Worm (Caenorhabditis elegans) whole organism, L4 larva: ENCODE measurements around the gene fbxb-71.
A peak's percentile ranks its signal among the peaks of the same experiment; 100 is the strongest.

ENCODE experiments used
- F26F4.8 ChIP-seq: fragments of 200-800 bp; sonication (Bioruptor generic); conservative IDR thresholded peaks from 2 replicates; pipeline ENCODE4 v1.3.6; 2022; ENCODE audit warnings: missing genetic modification characterization, missing compliant biosample characterization
- R02D3.7 ChIP-seq: fragments of 150-350 bp; sonication (generic microtip); optimal IDR thresholded peaks from 3 replicates; lab custom pipeline; 2014; ENCODE audit warnings: missing biosample characterization, missing genetic modification characterization
- Y75B8A.6 ChIP-seq: fragments of 200-800 bp; sonication (Bioruptor generic); IDR thresholded peaks from 2 replicates; pipeline ENCODE4 v1.3.6; 2022; ENCODE audit warnings: missing genetic modification reagents, missing genetic modification characterization, missing compliant biosample characterization
- aha-1 ChIP-seq: fragments of 150-350 bp; peaks from one replicate; lab custom pipeline; 2014; ENCODE audit warnings: missing biosample characterization, missing genetic modification characterization
- ceh-28 ChIP-seq: fragments of 150-350 bp; optimal IDR thresholded peaks from 2 replicates; lab custom pipeline; 2014; ENCODE audit warnings: missing biosample characterization, missing genetic modification reagents, missing genetic modification characterization
- daf-16 ChIP-seq, 3 experiments: sonication (generic microtip); optimal IDR thresholded peaks; 2 replicates each; lab custom pipeline; 2016 to 2017; ENCODE audit warnings: missing genetic modification characterization in 3 of 3, missing genetic modification reagents in 3 of 3, mild to moderate bottlenecking in 2 of 3, missing compliant biosample characterization in 2 of 3, missing biosample characterization in 1 of 3, moderate library complexity in 1 of 3
- dmd-8 ChIP-seq: fragments of 200-800 bp; sonication (Bioruptor generic); IDR thresholded peaks from 2 replicates; pipeline ENCODE4 v1.3.6; 2022; ENCODE audit warnings: missing genetic modification characterization, missing compliant biosample characterization
- dve-1 ChIP-seq: sonication (generic microtip); optimal IDR thresholded peaks from 2 replicates; lab custom pipeline; 2017; ENCODE audit warnings: antibody characterized with exemption, mild to moderate bottlenecking, missing genetic modification characterization, missing compliant biosample characterization; ENCODE audit not compliant: insufficient read depth
- fos-1 ChIP-seq: fragments of 150-350 bp; optimal IDR thresholded peaks from 2 replicates; lab custom pipeline; 2014; ENCODE audit warnings: missing biosample characterization, missing genetic modification characterization
- hlh-11 ChIP-seq: fragments of 200-800 bp; sonication (Bioruptor generic); optimal IDR thresholded peaks from 2 replicates; lab custom pipeline; 2018; ENCODE audit warnings: mild to moderate bottlenecking, missing genetic modification characterization, missing compliant biosample characterization
- hmg-1.1 ChIP-seq: fragments of 200-800 bp; sonication (Bioruptor generic); IDR thresholded peaks from 2 replicates; pipeline ENCODE4 v1.3.6; 2022; ENCODE audit warnings: missing genetic modification reagents, missing genetic modification characterization, missing compliant biosample characterization
- lin-1 ChIP-seq: fragments of 200-800 bp; sonication (Bioruptor generic); IDR thresholded peaks from 2 replicates; pipeline ENCODE4 v1.3.6; 2022; ENCODE audit warnings: missing genetic modification reagents, missing genetic modification characterization, missing compliant biosample characterization
- lin-39 ChIP-seq: fragments of 150-350 bp; optimal IDR thresholded peaks from 2 replicates; lab custom pipeline; 2014; ENCODE audit warnings: missing biosample characterization, missing genetic modification reagents, missing genetic modification characterization
- lsy-2 ChIP-seq, 2 experiments: fragments of 150-350 bp in 1 of 2; sonication (generic microtip) in 1 of 2; optimal IDR thresholded peaks; 2 replicates each; lab custom pipeline; 2014 to 2017; ENCODE audit warnings: missing biosample characterization in 2 of 2, missing genetic modification characterization in 2 of 2
- mdl-1 ChIP-seq, 2 experiments: fragments of 150-350 bp in 1 of 2; sonication (generic microtip) in 1 of 2; optimal IDR thresholded peaks; 2 replicates each; lab custom pipeline; 2014 to 2017; ENCODE audit warnings: missing biosample characterization in 2 of 2, missing genetic modification characterization in 2 of 2
- mep-1 ChIP-seq: fragments of 150-350 bp; sonication (generic microtip); optimal IDR thresholded peaks from 3 replicates; lab custom pipeline; 2014; ENCODE audit warnings: missing biosample characterization, missing genetic modification characterization
- mes-2 ChIP-seq: sonication (generic microtip); optimal IDR thresholded peaks from 2 replicates; lab custom pipeline; 2016; ENCODE audit warnings: missing genotype, mild to moderate bottlenecking, missing genetic modification characterization, missing compliant biosample characterization; ENCODE audit not compliant: poor library complexity, severe bottlenecking
- mxl-3 ChIP-seq: fragments of 200-800 bp; sonication (Bioruptor generic); optimal IDR thresholded peaks from 2 replicates; lab custom pipeline; 2018; ENCODE audit warnings: mild to moderate bottlenecking, missing genetic modification characterization, missing compliant biosample characterization
- nhr-102 ChIP-seq: sonication (generic microtip); optimal IDR thresholded peaks from 2 replicates; lab custom pipeline; 2016; ENCODE audit warnings: mild to moderate bottlenecking, missing genetic modification characterization, moderate library complexity, missing compliant biosample characterization
- nhr-25 ChIP-seq: sonication (generic microtip); optimal IDR thresholded peaks from 2 replicates; lab custom pipeline; 2017; ENCODE audit warnings: missing genetic modification characterization, mild to moderate bottlenecking, missing compliant biosample characterization, antibody characterized with exemption, moderate library complexity, borderline replicate concordance; ENCODE audit not compliant: insufficient read depth
- nhr-28 ChIP-seq: fragments of 150-350 bp; optimal IDR thresholded peaks from 2 replicates; lab custom pipeline; 2014; ENCODE audit warnings: missing biosample characterization, missing genetic modification characterization
- nhr-6 ChIP-seq: fragments of 150-350 bp; optimal IDR thresholded peaks from 2 replicates; lab custom pipeline; 2014; ENCODE audit warnings: missing biosample characterization, missing genetic modification characterization
- php-3 ChIP-seq: fragments of 200-800 bp; sonication (Bioruptor generic); IDR thresholded peaks from 2 replicates; pipeline ENCODE4 v1.3.6; 2022; ENCODE audit warnings: missing genetic modification reagents, missing genetic modification characterization, missing compliant biosample characterization
- pqm-1 ChIP-seq: sonication (generic microtip); optimal IDR thresholded peaks from 2 replicates; lab custom pipeline; 2017; ENCODE audit warnings: missing biosample characterization, missing genetic modification characterization
- rbr-2 ChIP-seq: sonication (generic microtip); optimal IDR thresholded peaks from 2 replicates; lab custom pipeline; 2016; ENCODE audit warnings: missing genotype, missing genetic modification characterization, missing compliant biosample characterization
- saeg-2 ChIP-seq: fragments of 200-800 bp; sonication (Bioruptor generic); IDR thresholded peaks from 2 replicates; pipeline ENCODE4 v1.3.6; 2022; ENCODE audit warnings: missing genetic modification reagents, missing genetic modification characterization, missing compliant biosample characterization
- sdz-12 ChIP-seq: fragments of 200-800 bp; sonication (Bioruptor generic); optimal IDR thresholded peaks from 2 replicates; lab custom pipeline; 2018; ENCODE audit warnings: mild to moderate bottlenecking, missing genetic modification characterization, missing compliant biosample characterization
- set-16 ChIP-seq: fragments of 200-800 bp; sonication (Bioruptor generic); IDR thresholded peaks from 2 replicates; pipeline ENCODE4 v1.3.6; 2022; ENCODE audit warnings: missing genetic modification reagents, missing genetic modification characterization, missing compliant biosample characterization
- unc-62 ChIP-seq, 3 experiments: fragments of 150-350 bp in 1 of 3; sonication (generic microtip); optimal IDR thresholded peaks in 2 of 3; peaks in 1 of 3; 1 replicate in 1 of 3; 2 replicates in 2 of 3; lab custom pipeline; 2014 to 2017; ENCODE audit warnings: missing biosample characterization in 3 of 3, missing genetic modification characterization in 3 of 3, missing genetic modification reagents in 3 of 3, missing genotype in 1 of 3
- zfp-2 ChIP-seq: sonication (generic microtip); optimal IDR thresholded peaks from 2 replicates; lab custom pipeline; 2016; ENCODE audit warnings: mild to moderate bottlenecking, missing genetic modification characterization, missing compliant biosample characterization
- ztf-11 ChIP-seq: fragments of 150-350 bp; optimal IDR thresholded peaks from 2 replicates; lab custom pipeline; 2014; ENCODE audit warnings: missing biosample characterization, missing genetic modification characterization
- ztf-7 ChIP-seq: fragments of 150-350 bp; optimal IDR thresholded peaks from 2 replicates; lab custom pipeline; 2014; ENCODE audit warnings: missing biosample characterization, missing genetic modification characterization

fbxb-71 gene

ce11 chrX:3262600-3262999 lies at the start of gene fbxb-71:
fbxb-71 (plus strand) TSS chrX:3262900.
- TF ChIP-seq lsy-2 (tag; optimal IDR thresholded peaks at IDR 0.05; lab: Kevin White, UChicago), result no peak
- TF ChIP-seq R02D3.7 (tag; lab: Kevin White, UChicago), result no peak
- TF ChIP-seq saeg-2 (GFP tag; lab: Robert Waterston, UW), result no peak
- no peak for TF ChIP-seq hmg-1.1 (GFP tag; lab: Robert Waterston, UW)
- peak in 1 of 2 experiments; percentile 34 for TF ChIP-seq unc-62 (GFP tag; optimal IDR thresholded peaks at IDR 0.05 in 1 of 2; lab: Kevin White, UChicago)
- TF ChIP-seq unc-62 (tag; optimal IDR thresholded peaks at IDR 0.05; lab: Kevin White, UChicago), result no peak
- TF ChIP-seq mes-2 (tag; lab: Kevin White, UChicago), result no peak

- TF ChIP-seq unc-62 (GFP tag; optimal IDR thresholded peaks at IDR 0.05 in 1 of 2; lab: Kevin White, UChicago) (peak in 1 of 2 experiments; percentile 76), unc-62 (tag; optimal IDR thresholded peaks at IDR 0.05; lab: Kevin White, UChicago) (no peak), aha-1 (tag; lab: Kevin White, UChicago) (peak; percentile 61), pqm-1 (tag; lab: Kevin White, UChicago) (no peak), ztf-11 (no peak)
- TF ChIP-seq, all 104 proteins: peak for 2
Observed at ce11 chrX:3216698-3217097, 46.0 kb upstream of the fbxb-71 start.

ce11 chrX:3218040-3218795 lies 44.5 kb upstream of the fbxb-71 start:
- TF ChIP-seq nhr-28 (tag; lab: Kevin White, UChicago) (peak; percentile 54), ceh-28 (no peak), nhr-25 (tag; lab: Kevin White, UChicago) (no peak), daf-16 (GFP tag; optimal IDR thresholded peaks at IDR 0.05; lab: Kevin White, UChicago) (no peak), daf-16 (tag; optimal IDR thresholded peaks at IDR 0.05; lab: Kevin White, UChicago) (peak; percentile 14), php-3 (GFP tag; lab: Robert Waterston, UW) (peak; percentile 36; the same call in 1 of the 2 replicates), zfp-2 (no peak), dve-1 (tag; lab: Kevin White, UChicago) (peak; percentile 19), pqm-1 (tag; lab: Kevin White, UChicago) (peak; percentile 51), mxl-3 (GFP tag; lab: Kevin White, UChicago) (peak; percentile 53), sdz-12 (GFP tag; lab: Kevin White, UChicago) (no peak), hlh-11 (tag; lab: Kevin White, UChicago) (peak; percentile 37), lin-1 (GFP tag; lab: Robert Waterston, UW) (no peak; the same call in 1 of the 2 replicates), mdl-1 (tag; optimal IDR thresholded peaks at IDR 0.05; lab: Kevin White, UChicago) (no peak), set-16 (GFP tag; lab: Robert Waterston, UW) (peak; percentile 58), rbr-2 (no peak), nhr-6 (tag; lab: Kevin White, UChicago) (no peak)

ce11 chrX:3220267-3220666 lies 42.4 kb upstream of the fbxb-71 start, which contains the start of gene rgl-1:
rgl-1 (minus strand) TSS chrX:3220367.
- TF ChIP-seq fos-1 (tag; lab: Kevin White, UChicago) (no peak), unc-62 (GFP tag; optimal IDR thresholded peaks at IDR 0.05 in 1 of 2; lab: Kevin White, UChicago) (peak in 1 of 2 experiments; percentile 60), unc-62 (tag; optimal IDR thresholded peaks at IDR 0.05; lab: Kevin White, UChicago) (no peak), mep-1 (tag; lab: Kevin White, UChicago) (no peak)

ce11 chrX:3223135-3223534 lies 39.6 kb upstream of the fbxb-71 start:
- TF ChIP-seq F26F4.8 (0 out of 2 replicates have a peak, but pooled peaks have one; percentile 32), saeg-2 (GFP tag; lab: Robert Waterston, UW) (no peak), ztf-7 (tag; lab: Kevin White, UChicago) (no peak), lin-39 (tag; lab: Kevin White, UChicago) (no peak), nhr-102 (tag; lab: Kevin White, UChicago) (no peak), mdl-1 (tag; optimal IDR thresholded peaks at IDR 0.05; lab: Kevin White, UChicago) (no peak), dmd-8 (GFP tag; lab: Robert Waterston, UW) (0 out of 2 replicates have a peak, but pooled peaks have one; percentile 30), Y75B8A.6 (GFP tag; lab: Robert Waterston, UW) (no peak)
